Worm (Caenorhabditis elegans) whole organism, young adult: Measurements from ENCODE around the gene mrpl-40.
"Not testable (repeated sequence)": the region's sequence is repeated elsewhere in the genome, so short reads cannot be mapped to it uniquely, and the experiment has no call there.

Experiments used
- B0019.2 ChIP-seq: fragments of 200-800 bp; sonication (Bioruptor generic); conservative IDR thresholded peaks from 2 replicates; pipeline ENCODE4 v1.3.6; 2022; ENCODE audit warnings: missing genetic modification reagents, missing genetic modification characterization, missing compliant biosample characterization
- D2030.7 ChIP-seq: fragments of 200-800 bp; sonication (Bioruptor generic); IDR thresholded peaks from 2 replicates; pipeline ENCODE4 v1.3.6; 2022; ENCODE audit warnings: missing genetic modification reagents, missing genetic modification characterization, missing compliant biosample characterization
- F10E7.11 ChIP-seq: sonication (generic microtip); optimal IDR thresholded peaks from 2 replicates; lab custom pipeline; 2017; ENCODE audit warnings: mild to moderate bottlenecking, missing genetic modification characterization, moderate library complexity, missing compliant biosample characterization
- F55B11.4 ChIP-seq: sonication (generic microtip); optimal IDR thresholded peaks from 2 replicates; lab custom pipeline; 2016; ENCODE audit warnings: missing compliant biosample characterization, missing genetic modification characterization, borderline replicate concordance; ENCODE audit not compliant: insufficient read depth
- F57C9.4 ChIP-seq: sonication (generic microtip); optimal IDR thresholded peaks from 2 replicates; lab custom pipeline; 2017; ENCODE audit warnings: mild to moderate bottlenecking, missing genetic modification characterization, missing compliant biosample characterization
- K11D2.4 ChIP-seq: fragments of 200-800 bp; sonication (Bioruptor generic); IDR thresholded peaks from 2 replicates; pipeline ENCODE4 v1.3.6; 2022; ENCODE audit warnings: missing genetic modification reagents, missing genetic modification characterization, missing compliant biosample characterization
- Y53G8AR.9 ChIP-seq: fragments of 200-800 bp; sonication (Bioruptor generic); conservative IDR thresholded peaks from 2 replicates; pipeline ENCODE4 v1.3.6; 2022; ENCODE audit warnings: missing genetic modification reagents, missing genetic modification characterization, missing compliant biosample characterization
- aptf-3 ChIP-seq: fragments of 200-800 bp; sonication (Bioruptor generic); IDR thresholded peaks from 2 replicates; pipeline ENCODE4 v1.3.6; 2022; ENCODE audit warnings: missing genetic modification characterization, missing compliant biosample characterization
- atf-7 ChIP-seq: sonication (generic microtip); optimal IDR thresholded peaks from 2 replicates; lab custom pipeline; 2017; ENCODE audit warnings: mild to moderate bottlenecking, missing genetic modification characterization, missing compliant biosample characterization
- attf-3 ChIP-seq: fragments of 200-800 bp; sonication (Bioruptor generic); conservative IDR thresholded peaks from 2 replicates; pipeline ENCODE4 v1.3.6; 2022; ENCODE audit warnings: missing genetic modification reagents, missing genetic modification characterization, missing compliant biosample characterization
- cebp-1 ChIP-seq, 2 experiments: fragments of 200-800 bp in 1 of 2; sonication (Bioruptor generic) in 1 of 2; sonication (generic microtip) in 1 of 2; IDR thresholded peaks in 1 of 2; optimal IDR thresholded peaks in 1 of 2; 2 replicates each; pipeline versions ENCODE4 v1.3.6 to Lab custom; 2017 to 2022; ENCODE audit warnings: missing compliant biosample characterization in 2 of 2, missing genetic modification characterization in 2 of 2, mild to moderate bottlenecking in 1 of 2, missing genetic modification reagents in 1 of 2, moderate library complexity in 1 of 2
- ceh-40 ChIP-seq: fragments of 200-800 bp; sonication (Bioruptor generic); IDR thresholded peaks from 2 replicates; pipeline ENCODE4 v1.3.6; 2022; ENCODE audit warnings: missing genetic modification characterization, missing compliant biosample characterization
- ceh-58 ChIP-seq: fragments of 200-800 bp; sonication (Bioruptor generic); IDR thresholded peaks from 2 replicates; pipeline ENCODE4 v1.3.6; 2022; ENCODE audit warnings: missing genetic modification characterization, missing compliant biosample characterization
- ceh-79 ChIP-seq: sonication (generic microtip); optimal IDR thresholded peaks from 2 replicates; lab custom pipeline; 2017; ENCODE audit warnings: mild to moderate bottlenecking, missing genetic modification characterization, missing compliant biosample characterization
- ceh-91 ChIP-seq: fragments of 200-800 bp; sonication (Bioruptor generic); IDR thresholded peaks from 2 replicates; pipeline ENCODE4 v1.3.6; 2022; ENCODE audit warnings: missing genetic modification reagents, missing genetic modification characterization, missing compliant biosample characterization
- die-1 ChIP-seq: sonication (generic microtip); optimal IDR thresholded peaks from 2 replicates; lab custom pipeline; 2016; ENCODE audit warnings: missing genotype, mild to moderate bottlenecking, missing genetic modification characterization, missing compliant biosample characterization
- egrh-3 ChIP-seq: fragments of 200-800 bp; sonication (Bioruptor generic); IDR thresholded peaks from 2 replicates; pipeline ENCODE4 v1.3.6; 2022; ENCODE audit warnings: missing genetic modification reagents, missing genetic modification characterization, missing compliant biosample characterization
- hmg-1.2 ChIP-seq: fragments of 200-800 bp; sonication (Bioruptor generic); IDR thresholded peaks from 2 replicates; pipeline ENCODE4 v1.3.6; 2022; ENCODE audit warnings: missing genetic modification reagents, missing genetic modification characterization, missing compliant biosample characterization
- let-607 ChIP-seq, 2 experiments: fragments of 200-800 bp in 1 of 2; sonication (Bioruptor generic) in 1 of 2; sonication (generic microtip) in 1 of 2; optimal IDR thresholded peaks; 2 replicates each; lab custom pipeline; 2016 to 2018; ENCODE audit warnings: mild to moderate bottlenecking in 2 of 2, missing compliant biosample characterization in 2 of 2, missing genetic modification characterization in 2 of 2, moderate library complexity in 2 of 2, missing genotype in 1 of 2
- nhr-90 ChIP-seq: sonication (generic microtip); optimal IDR thresholded peaks from 2 replicates; lab custom pipeline; 2016; ENCODE audit warnings: missing genotype, mild to moderate bottlenecking, missing genetic modification characterization, missing compliant biosample characterization
- pbrm-1 ChIP-seq: fragments of 200-800 bp; sonication (Bioruptor generic); IDR thresholded peaks from 2 replicates; pipeline ENCODE4 v1.3.6; 2022; ENCODE audit warnings: missing genetic modification reagents, missing genetic modification characterization, missing compliant biosample characterization
- sdz-38 ChIP-seq: sonication (generic microtip); optimal IDR thresholded peaks from 2 replicates; lab custom pipeline; 2016; ENCODE audit warnings: missing genotype, missing genetic modification characterization, missing compliant biosample characterization
- sea-2 ChIP-seq: fragments of 200-800 bp; sonication (Bioruptor generic); IDR thresholded peaks from 2 replicates; pipeline ENCODE4 v1.3.6; 2022; ENCODE audit warnings: missing genetic modification characterization, missing compliant biosample characterization
- snpc-1.3 ChIP-seq: sonication (generic microtip); optimal IDR thresholded peaks from 2 replicates; lab custom pipeline; 2017; ENCODE audit warnings: missing genetic modification characterization, mild to moderate bottlenecking, missing compliant biosample characterization, antibody characterized with exemption, moderate library complexity, missing genotype, missing genetic modification reagents; ENCODE audit not compliant: insufficient read depth
- tbx-9 ChIP-seq: sonication (generic microtip); optimal IDR thresholded peaks from 2 replicates; lab custom pipeline; 2016; ENCODE audit warnings: borderline replicate concordance, missing genetic modification characterization, inconsistent platforms, missing compliant biosample characterization
- unc-130 ChIP-seq: sonication (generic microtip); optimal IDR thresholded peaks from 2 replicates; lab custom pipeline; 2016; ENCODE audit warnings: missing genetic modification reagents, missing genetic modification characterization, missing compliant biosample characterization
- zim-3 ChIP-seq: sonication (generic microtip); optimal IDR thresholded peaks from 2 replicates; lab custom pipeline; 2017; ENCODE audit warnings: mild to moderate bottlenecking, missing genetic modification characterization, moderate library complexity, missing compliant biosample characterization
- ztf-3 ChIP-seq: fragments of 200-800 bp; sonication (Bioruptor generic); optimal IDR thresholded peaks from 2 replicates; lab custom pipeline; 2018; ENCODE audit warnings: mild to moderate bottlenecking, missing genetic modification characterization, missing compliant biosample characterization
- ztf-6 ChIP-seq: fragments of 200-800 bp; sonication (Bioruptor generic); IDR thresholded peaks from 2 replicates; pipeline ENCODE4 v1.3.6; 2022; ENCODE audit warnings: missing genetic modification reagents, missing genetic modification characterization, missing compliant biosample characterization

Gene mrpl-40

DNA sequence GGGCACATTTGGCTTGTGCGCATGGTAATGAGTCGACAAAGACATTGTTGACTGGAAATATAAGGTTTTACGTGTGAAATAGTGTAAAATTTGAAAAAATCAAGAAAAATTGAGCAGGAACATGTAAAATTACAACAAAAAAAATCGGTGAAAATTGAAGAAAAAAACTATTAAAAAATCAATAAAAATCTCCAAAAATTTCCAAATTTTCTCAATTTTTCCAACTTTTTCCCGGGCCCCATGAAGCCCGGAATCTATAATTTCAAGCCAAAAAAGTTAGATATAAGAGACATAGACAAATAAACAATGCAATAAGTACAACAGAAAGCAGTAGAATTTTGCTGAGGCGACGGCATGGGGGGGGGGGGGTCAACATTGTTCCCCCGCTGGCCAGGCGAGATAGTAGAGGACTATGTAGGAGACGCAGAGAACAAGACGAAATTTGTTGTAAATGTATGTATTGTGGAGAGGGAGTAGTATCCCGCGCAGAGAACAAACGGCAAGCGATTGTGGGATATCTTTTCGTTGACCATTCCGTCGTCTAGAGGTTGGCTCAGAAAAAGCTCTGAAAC is 7.5 kb downstream of the mrpl-40 start, which contains the start of gene pat-4:
pat-4 (minus strand) TSS at position 51 of the 572 bp plus-strand sequence.
- TF ChIP-seq F55B11.4 (tag; lab: Kevin White, UChicago) (no peak), aptf-3 (GFP tag; lab: Robert Waterston, UW) (no peak), cebp-1 (GFP tag; IDR thresholded peaks at IDR 0.05; lab: Robert Waterston, UW) (no peak), cebp-1 (tag; optimal IDR thresholded peaks at IDR 0.05; lab: Kevin White, UChicago) (peak; percentile 42), hmg-1.2 (GFP tag; lab: Robert Waterston, UW) (peak; percentile 88)

- TF ChIP-seq hmg-1.2 (GFP tag; lab: Robert Waterston, UW) (peak; percentile 90), ceh-58 (no peak), tbx-9 (no peak), cebp-1 (GFP tag; IDR thresholded peaks at IDR 0.05; lab: Robert Waterston, UW) (no peak), cebp-1 (tag; optimal IDR thresholded peaks at IDR 0.05; lab: Kevin White, UChicago) (peak; percentile 0), ceh-40 (GFP tag; lab: Robert Waterston, UW) (no peak)
Observed at ce11 chrIII:96196-96595, 8.8 kb downstream of the mrpl-40 start.

- not testable (repeated sequence) for TF ChIP-seq B0019.2 (GFP tag; lab: Robert Waterston, UW); unc-130; K11D2.4 (GFP tag; lab: Robert Waterston, UW)
Observed at ce11 chrIII:97018-97417, 9.7 kb downstream of the mrpl-40 start, which contains the start of gene C29F9.8. C29F9.8 (minus strand) TSS chrIII:97118.

- TF ChIP-seq ceh-91 (GFP tag; lab: Robert Waterston, UW); Y53G8AR.9 (GFP tag; lab: Robert Waterston, UW); die-1: not testable (repeated sequence)
Observed at ce11 chrIII:98822-99221, 11.5 kb downstream of the mrpl-40 start, which contains the start of gene C29F9.9. C29F9.9 (minus strand) TSS chrIII:98922.

DNA sequence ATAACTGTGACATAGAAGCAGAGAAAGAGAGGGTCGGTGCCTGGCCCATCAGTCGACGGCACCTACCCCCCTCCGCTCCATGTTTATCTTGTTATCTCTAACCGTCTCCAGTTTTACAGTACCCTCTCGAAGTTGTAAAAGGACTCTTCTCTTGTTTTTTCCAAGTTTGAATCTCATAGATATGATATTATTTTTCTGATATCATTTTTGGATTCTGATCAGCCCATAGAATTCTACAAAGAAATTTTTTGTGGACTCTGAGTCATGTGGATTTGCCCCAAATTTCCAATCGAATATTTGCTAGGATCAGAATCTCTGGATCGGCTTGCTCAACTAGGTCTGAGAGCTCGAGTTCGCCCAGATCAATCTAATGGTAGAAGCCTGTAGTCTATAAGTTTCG is 27.2 kb downstream of the mrpl-40 start, which contains the start of gene C29F9.6:
C29F9.6 (plus strand) TSS at position 301 of the 400 bp plus-strand sequence.
- TF ChIP-seq ztf-3 (GFP tag; lab: Kevin White, UChicago): no peak

DNA sequence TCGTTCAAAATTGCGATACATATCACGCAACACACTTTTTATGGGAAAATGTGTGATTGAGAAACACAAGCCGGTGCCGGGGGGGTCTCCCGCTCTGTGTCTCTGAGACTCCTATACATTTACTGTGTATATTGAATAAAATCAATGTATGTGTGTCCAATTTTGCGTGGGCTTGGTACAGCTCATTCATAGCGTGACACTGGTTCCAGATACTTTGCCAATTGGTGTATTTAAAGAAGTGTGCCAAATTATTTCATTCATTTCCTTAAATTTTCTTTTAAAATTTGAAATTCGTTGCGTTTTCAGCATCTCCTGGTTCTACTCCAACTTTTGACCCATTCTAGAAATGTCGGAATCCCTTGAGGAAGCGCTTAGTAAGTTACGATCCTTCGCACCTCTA is 29.9 kb downstream of the mrpl-40 start, which contains the start of gene C29F9.5:
C29F9.5 (plus strand) TSS at position 301 of the 400 bp plus-strand sequence.
- TF ChIP-seq zim-3 (tag; lab: Kevin White, UChicago) (no peak), nhr-90 (tag; lab: Kevin White, UChicago) (no peak), B0019.2 (GFP tag; lab: Robert Waterston, UW) (no peak), D2030.7 (no peak), F10E7.11 (tag; lab: Kevin White, UChicago) (no peak), snpc-1.3 (no peak), F57C9.4 (tag; lab: Kevin White, UChicago) (no peak), ztf-6 (no peak), attf-3 (no peak), atf-7 (tag; lab: Kevin White, UChicago) (no peak), sdz-38 (tag; lab: Kevin White, UChicago) (no peak), pbrm-1 (no peak), sea-2 (GFP tag; lab: Robert Waterston, UW) (no peak), ceh-79 (tag; lab: Kevin White, UChicago) (no peak), egrh-3 (GFP tag; lab: Robert Waterston, UW) (no peak), let-607 (tag; optimal IDR thresholded peaks at IDR 0.05; lab: Kevin White, UChicago) (no peak)
